Fruit fly (Drosophila melanogaster): Measurements from ENCODE around the gene CG15721.

CG15721 gene

DNA sequence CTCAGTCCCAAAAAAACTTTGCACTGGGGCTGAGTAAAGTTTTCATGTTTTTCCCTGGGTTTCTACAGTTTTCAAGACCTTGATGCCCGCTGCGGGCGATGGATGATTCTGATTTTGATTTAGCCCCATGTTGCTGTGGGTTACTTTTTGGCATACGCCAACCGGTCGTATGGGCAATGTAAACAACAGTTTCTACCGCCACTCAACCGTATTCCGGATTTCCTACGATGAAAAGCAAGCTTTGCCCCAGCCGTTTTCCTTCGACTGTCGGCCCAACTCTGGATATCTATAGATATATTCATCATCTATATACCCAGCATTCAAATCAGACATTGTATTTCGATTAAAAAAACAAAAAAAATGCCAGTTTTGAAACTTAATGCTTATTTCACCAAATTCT lies 51.4 kb downstream of the CG15721 start, which contains the start of gene CG2209:
TSS of gene CG2209 (plus strand) at position 301 of the 400 bp plus-strand sequence.
- TF ChIP-seq pad (GFP tag; optimal IDR thresholded peaks at IDR 0.05) (no peak), CG12768 (GFP tag; optimal IDR thresholded peaks at IDR 0.05) (no peak), CG5204 (GFP tag; optimal IDR thresholded peaks at IDR 0.05) (no peak), Mnt (GFP tag; optimal IDR thresholded peaks at IDR 0.05) (no peak), cic (GFP tag; optimal IDR thresholded peaks at IDR 0.05) (no peak), bab1 (GFP tag; optimal IDR thresholded peaks at IDR 0.05) (no peak), Crg-1 (GFP tag; optimal IDR thresholded peaks at IDR 0.05) (no peak), CG7101 (tag; optimal IDR thresholded peaks at IDR 0.05) (no peak), Hr96 (GFP tag; optimal IDR thresholded peaks at IDR 0.05) (no peak), CG14711 (tag; optimal IDR thresholded peaks at IDR 0.05) (no peak), CG11617 (GFP tag; optimal IDR thresholded peaks at IDR 0.05) (no peak), tj (GFP tag; optimal IDR thresholded peaks at IDR 0.05) (no peak), CG33017 (tag; optimal IDR thresholded peaks at IDR 0.05) (no peak), CG1620 (GFP tag; optimal IDR thresholded peaks at IDR 0.05) (no peak), cnc (optimal IDR thresholded peaks at IDR 0.05) (no peak)
